Fruit fly (Drosophila melanogaster) Kc167 (cell line): ENCODE results near the gene Pgant5.

Experiments
- Myc ChIP-seq: fragments of >200 bp; optimal IDR thresholded peaks from 2 replicates; lab custom pipeline; 2017; ENCODE audit warnings: missing external identifiers
- Sin3A ChIP-seq: fragments of >200 bp; optimal IDR thresholded peaks from 2 replicates; lab custom pipeline; 2018; ENCODE audit warnings: missing external identifiers
- psq ChIP-seq: fragments of >200 bp; optimal IDR thresholded peaks from 2 replicates; lab custom pipeline; 2017; ENCODE audit warnings: missing external identifiers
- ttk ChIP-seq: sonication (Bioruptor generic); optimal IDR thresholded peaks from 2 replicates; lab custom pipeline; 2017; ENCODE audit warnings: missing external identifiers

DNA sequence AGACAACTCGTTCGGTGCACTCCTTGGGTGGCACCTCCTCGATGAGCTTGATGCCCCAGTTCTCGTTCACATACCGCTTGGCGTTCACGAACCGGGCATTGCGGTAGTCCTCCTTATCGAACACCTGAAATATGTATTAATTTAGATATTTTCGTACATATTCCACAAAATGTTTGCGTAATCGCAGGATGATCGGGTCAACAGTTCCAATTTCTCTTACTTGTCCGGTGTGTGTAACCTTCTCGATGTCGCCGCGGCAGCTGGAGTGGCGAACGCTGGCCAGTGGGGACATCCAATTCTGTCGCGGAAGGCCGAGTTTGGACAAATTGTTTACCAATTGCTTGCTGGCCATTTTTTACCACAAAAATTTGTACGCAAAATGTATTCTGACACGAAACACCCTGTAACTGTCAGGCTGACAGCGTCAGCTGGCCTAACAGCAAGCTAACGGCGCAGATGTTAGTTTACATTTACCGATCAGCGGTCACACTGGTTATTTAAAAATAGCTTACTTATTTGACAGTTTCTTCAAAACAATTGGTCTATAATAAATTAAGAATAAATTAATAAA is 6.5 kb upstream of the Pgant5 start, which contains the start of gene ND-13A:
- no peak for TF ChIP-seq ttk (lab: Kevin White, UChicago)
- no peak for TF ChIP-seq psq (lab: Kevin White, UChicago)
- TF ChIP-seq Sin3A: no peak
- TF ChIP-seq Myc (lab: Kevin White, UChicago): no peak
